Worm (Caenorhabditis elegans): ENCODE results near the gene grl-1.

Gene grl-1

ce11 chrV:5504807-5505442 lies 28.7 kb downstream of the grl-1 start, which contains the start of the genes dnj-19 and nhr-47 (continued):
- no peak for TF ChIP-seq zag-1 (tag; optimal IDR thresholded peaks at IDR 0.05)

- no peak for TF ChIP-seq snpc-4 (tag; optimal IDR thresholded peaks at IDR 0.05)
- TF ChIP-seq ceh-16 (tag; optimal IDR thresholded peaks at IDR 0.05), result no peak
- no peak for TF ChIP-seq ztf-11 (tag; optimal IDR thresholded peaks at IDR 0.05)
- TF ChIP-seq jun-1 (tag; optimal IDR thresholded peaks at IDR 0.05), result no peak
- no peak for TF ChIP-seq unc-62 (GFP tag; optimal IDR thresholded peaks at IDR 0.05)
- TF ChIP-seq eor-1 (tag; optimal IDR thresholded peaks at IDR 0.05), result no peak
- TF ChIP-seq unc-39 (tag; optimal IDR thresholded peaks at IDR 0.05), result no peak
Observed at ce11 chrV:5504295-5504694, 29.4 kb downstream of the grl-1 start.

- TF ChIP-seq ceh-28 (tag; optimal IDR thresholded peaks at IDR 0.05) (no peak), skn-1 (tag; optimal IDR thresholded peaks at IDR 0.05) (no peak), lin-15B (tag; optimal IDR thresholded peaks at IDR 0.05) (no peak), pqm-1 (tag; optimal IDR thresholded peaks at IDR 0.05) (no peak), nhr-67 (tag; optimal IDR thresholded peaks at IDR 0.05) (no peak), sea-2 (GFP tag; optimal IDR thresholded peaks at IDR 0.05) (no peak), fos-1 (tag; optimal IDR thresholded peaks at IDR 0.05) (no peak), nhr-77 (tag; optimal IDR thresholded peaks at IDR 0.05) (no peak), elt-2 (tag; optimal IDR thresholded peaks at IDR 0.05) (peak; percentile 18), eor-1 (tag; optimal IDR thresholded peaks at IDR 0.05) (no peak), ama-1 (optimal IDR thresholded peaks at IDR 0.05) (peak; percentile 66), nhr-43 (tag; optimal IDR thresholded peaks at IDR 0.05; ENCODE audit: poor library complexity, severe bottlenecking) (no peak), hmg-11 (tag; optimal IDR thresholded peaks at IDR 0.05) (no peak), unc-62 (GFP tag; optimal IDR thresholded peaks at IDR 0.05) (no peak), aly-2 (tag; optimal IDR thresholded peaks at IDR 0.05) (no peak)
Observed at ce11 chrV:5502701-5503100, 31.0 kb downstream of the grl-1 start.

- TF ChIP-seq ceh-28 (tag; optimal IDR thresholded peaks at IDR 0.05), result no peak
- TF ChIP-seq ztf-4 (tag; optimal IDR thresholded peaks at IDR 0.05), result no peak
- peak; percentile 50 for TF ChIP-seq nfya-1 (tag; optimal IDR thresholded peaks at IDR 0.05; ENCODE audit: insufficient read depth)
- no peak for TF ChIP-seq nhr-23 (tag; optimal IDR thresholded peaks at IDR 0.05)
- TF ChIP-seq mml-1 (tag; optimal IDR thresholded peaks at IDR 0.05), result no peak
Observed at ce11 chrV:5499475-5499874, 34.2 kb downstream of the grl-1 start.

ce11 chrV:5493447-5493846 lies 40.2 kb downstream of the grl-1 start, which contains the start of gene T05C3.2:
T05C3.2 (plus strand) TSS chrV:5493747.
- TF ChIP-seq fos-1 (tag; optimal IDR thresholded peaks at IDR 0.05) (no peak), lin-39 (tag; optimal IDR thresholded peaks at IDR 0.05) (no peak), nhr-237 (tag; optimal IDR thresholded peaks at IDR 0.05) (no peak), mdl-1 (tag; optimal IDR thresholded peaks at IDR 0.05) (no peak), nhr-28 (tag; optimal IDR thresholded peaks at IDR 0.05) (no peak), egl-27 (tag; optimal IDR thresholded peaks at IDR 0.05) (no peak), daf-12 (tag; optimal IDR thresholded peaks at IDR 0.05) (no peak), pqm-1 (tag; optimal IDR thresholded peaks at IDR 0.05) (no peak), sea-2 (GFP tag; optimal IDR thresholded peaks at IDR 0.05) (no peak)

ce11 chrV:5490205-5490604 lies 43.5 kb downstream of the grl-1 start, which contains the start of gene T05C3.6:
T05C3.6 (plus strand) TSS chrV:5490445.
- TF ChIP-seq pha-4 (tag; optimal IDR thresholded peaks at IDR 0.05), result no peak
- TF ChIP-seq jun-1 (tag; optimal IDR thresholded peaks at IDR 0.05), result peak; percentile 8
- peak; percentile 90 for TF ChIP-seq pqm-1 (tag; optimal IDR thresholded peaks at IDR 0.05)
- no peak for TF ChIP-seq skn-1 (tag; optimal IDR thresholded peaks at IDR 0.05)
- peak; percentile 87 for TF ChIP-seq elt-2 (tag; optimal IDR thresholded peaks at IDR 0.05)
- TF ChIP-seq mdl-1 (tag; optimal IDR thresholded peaks at IDR 0.05), result peak; percentile 30

Data from whole organism, L3 larva.